ENCODE assay signal across 1 fruit fly cellular context in the genomic region with DNA sequence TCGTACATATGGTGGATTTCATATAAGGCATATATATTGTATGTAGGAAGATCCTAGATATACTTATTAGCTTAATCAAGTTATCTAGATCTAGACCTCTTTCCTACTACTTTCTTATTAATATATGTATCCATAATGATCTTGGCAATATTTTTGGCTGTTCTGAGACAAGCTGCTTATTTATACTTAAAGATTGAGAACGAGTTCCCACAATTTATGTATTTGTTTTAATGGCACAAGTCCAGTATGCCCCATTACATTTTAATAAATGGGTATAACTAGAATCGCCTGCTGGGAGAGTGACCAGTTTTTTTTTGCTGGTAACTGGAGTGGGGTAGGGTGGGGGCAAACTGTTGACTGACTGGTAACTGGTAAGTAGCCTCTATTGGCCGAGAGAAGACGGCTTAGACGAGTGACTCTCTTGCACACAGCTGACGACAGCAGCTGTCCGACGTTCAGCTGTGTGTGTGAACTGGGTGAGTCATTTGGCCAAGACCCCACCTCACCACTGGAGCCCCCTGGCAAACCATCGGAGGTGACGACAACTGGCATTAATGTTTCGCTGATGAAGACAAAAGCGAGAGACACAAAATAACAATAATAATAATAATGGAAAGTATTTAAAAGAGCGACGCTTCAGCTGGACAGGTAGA.
A peak's percentile ranks its signal among the peaks of the same experiment; 100 is the strongest.
TF ChIP-seq lines count a peak whose summit lies in the region.

No protein-coding gene starts in this region.

TF ChIP-seq in whole organism, embryonic, 481 proteins besides CTCF, POLR2A, EP300 and RAD21 (continued from another document and continues in another):
- TF ChIP-seq grn (GFP tag; optimal IDR thresholded peaks at IDR 0.05; lab: Kevin White, UChicago) (no peak), HLH4C (GFP tag; IDR thresholded peaks at IDR 0.05; lab: Robert Waterston, UW; ENCODE audit: partially characterized antibody) (no peak), CG8388 (GFP tag; optimal IDR thresholded peaks at IDR 0.05; lab: Kevin White, UChicago) (no peak), CG10274 (GFP tag; optimal IDR thresholded peaks at IDR 0.05; lab: Kevin White, UChicago) (no peak), pfk (GFP tag; optimal IDR thresholded peaks at IDR 0.05; lab: Kevin White, UChicago) (no peak), CG13123 (GFP tag; optimal IDR thresholded peaks at IDR 0.05; lab: Kevin White, UChicago) (no peak), HLHmδ (GFP tag; optimal IDR thresholded peaks at IDR 0.05; lab: Kevin White, UChicago) (no peak), slou (GFP tag; optimal IDR thresholded peaks at IDR 0.05; lab: Kevin White, UChicago) (no peak), Gsc (GFP tag; IDR thresholded peaks at IDR 0.05; lab: Robert Waterston, UW) (no peak), CG6254 (GFP tag; optimal IDR thresholded peaks at IDR 0.05; lab: Kevin White, UChicago) (no peak), ham (GFP tag; IDR thresholded peaks at IDR 0.05; lab: Robert Waterston, UW) (no peak), CG14441 (GFP tag; IDR thresholded peaks at IDR 0.05; lab: Robert Waterston, UW) (0 out of 2 replicates have a peak, but pooled peaks have one; percentile 8), klu (GFP tag; IDR thresholded peaks at IDR 0.05; lab: Robert Waterston, UW) (no peak), CG1792 (GFP tag; optimal IDR thresholded peaks at IDR 0.05; lab: Kevin White, UChicago) (no peak), CG4282 (GFP tag; optimal IDR thresholded peaks at IDR 0.05; lab: Kevin White, UChicago) (no peak), pnt (GFP tag; optimal IDR thresholded peaks at IDR 0.05; lab: Kevin White, UChicago) (no peak), CG13424 (tag; optimal IDR thresholded peaks at IDR 0.05; lab: Kevin White, UChicago) (no peak), dimm (GFP tag; IDR thresholded peaks at IDR 0.05; lab: Robert Waterston, UW) (no peak), ab (GFP tag; optimal IDR thresholded peaks at IDR 0.05; lab: Kevin White, UChicago) (no peak), CG13894 (tag; optimal IDR thresholded peaks at IDR 0.05; lab: Kevin White, UChicago) (peak; percentile 36), CG10366 (GFP tag; IDR thresholded peaks at IDR 0.05; lab: Robert Waterston, UW) (no peak), scrt (GFP tag; optimal IDR thresholded peaks at IDR 0.05; lab: Kevin White, UChicago) (no peak), gro (GFP tag; optimal IDR thresholded peaks at IDR 0.05; lab: Kevin White, UChicago) (no peak), CkIIα-i1 (GFP tag; IDR thresholded peaks at IDR 0.05; lab: Robert Waterston, UW) (no peak), CG7556 (GFP tag; optimal IDR thresholded peaks at IDR 0.05; lab: Kevin White, UChicago) (no peak), CG14014 (GFP tag; IDR thresholded peaks at IDR 0.05; lab: Robert Waterston, UW) (peak; percentile 25; the same call in 1 of the 2 replicates), ash1 (GFP tag; optimal IDR thresholded peaks at IDR 0.05; lab: Kevin White, UChicago) (no peak), CG17361 (GFP tag; IDR thresholded peaks at IDR 0.05; lab: Robert Waterston, UW) (no peak), CG31441 (GFP tag; IDR thresholded peaks at IDR 0.05; lab: Robert Waterston, UW) (no peak), bsh (GFP tag; optimal IDR thresholded peaks at IDR 0.05; lab: Kevin White, UChicago) (no peak), CHES-1-like (GFP tag; optimal IDR thresholded peaks at IDR 0.05; lab: Kevin White, UChicago) (no peak), stc (GFP tag; IDR thresholded peaks at IDR 0.05; lab: Robert Waterston, UW) (no peak), abd-A (tag; optimal IDR thresholded peaks at IDR 0.05; lab: Kevin White, UChicago) (peak; percentile 62), CG15269 (tag; optimal IDR thresholded peaks at IDR 0.05; lab: Kevin White, UChicago) (no peak), chn (GFP tag; optimal IDR thresholded peaks at IDR 0.05; lab: Kevin White, UChicago) (no peak), CG9932 (GFP tag; IDR thresholded peaks at IDR 0.05; lab: Robert Waterston, UW) (peak; percentile 10; the same call in 1 of the 2 replicates), Stat92E (GFP tag; optimal IDR thresholded peaks at IDR 0.05; lab: Kevin White, UChicago) (no peak), CG6272 (GFP tag; IDR thresholded peaks at IDR 0.05; lab: Robert Waterston, UW) (no peak), ewg (GFP tag; optimal IDR thresholded peaks at IDR 0.05; lab: Kevin White, UChicago) (no peak), CG6683 (GFP tag; optimal IDR thresholded peaks at IDR 0.05; lab: Kevin White, UChicago) (no peak), Atf6 (GFP tag; IDR thresholded peaks at IDR 0.05; lab: Robert Waterston, UW) (no peak), Sox100B (GFP tag; optimal IDR thresholded peaks at IDR 0.05; lab: Kevin White, UChicago) (no peak), ssp (GFP tag; IDR thresholded peaks at IDR 0.05; lab: Robert Waterston, UW) (no peak), slp2 (GFP tag; optimal IDR thresholded peaks at IDR 0.05; lab: Kevin White, UChicago) (no peak), sr (GFP tag; IDR thresholded peaks at IDR 0.05; lab: Robert Waterston, UW) (no peak), bcd (GFP tag; optimal IDR thresholded peaks at IDR 0.05; lab: Kevin White, UChicago) (peak; percentile 2), CG32532 (GFP tag; IDR thresholded peaks at IDR 0.05; lab: Robert Waterston, UW) (0 out of 2 replicates have a peak, but pooled peaks have one; percentile 9), Lpt (GFP tag; optimal IDR thresholded peaks at IDR 0.05; lab: Kevin White, UChicago) (no peak), CG14710 (tag; optimal IDR thresholded peaks at IDR 0.05; lab: Kevin White, UChicago) (no peak), Nf-YC (tag; optimal IDR thresholded peaks at IDR 0.05; lab: Kevin White, UChicago) (no peak), CG10267 (tag; optimal IDR thresholded peaks at IDR 0.05; lab: Kevin White, UChicago) (no peak), CG11723 (GFP tag; optimal IDR thresholded peaks at IDR 0.05; lab: Kevin White, UChicago) (no peak), Atf-2 (GFP tag; optimal IDR thresholded peaks at IDR 0.05; lab: Kevin White, UChicago) (no peak), CG5245 (GFP tag; optimal IDR thresholded peaks at IDR 0.05; lab: Kevin White, UChicago) (no peak), cad (GFP tag; optimal IDR thresholded peaks at IDR 0.05; lab: Kevin White, UChicago) (no peak), croc (GFP tag; conservative IDR thresholded peaks at IDR 0.05; lab: Robert Waterston, UW) (no peak), Hey (tag; optimal IDR thresholded peaks at IDR 0.05; lab: Kevin White, UChicago) (no peak), CG8924 (tag; optimal IDR thresholded peaks at IDR 0.05; lab: Kevin White, UChicago) (no peak), CG8281 (tag; optimal IDR thresholded peaks at IDR 0.05; lab: Kevin White, UChicago) (no peak), Ets97D (GFP tag; optimal IDR thresholded peaks at IDR 0.05; lab: Kevin White, UChicago) (no peak), toy (GFP tag; IDR thresholded peaks at IDR 0.05; lab: Robert Waterston, UW) (no peak), ems (GFP tag; optimal IDR thresholded peaks at IDR 0.05; lab: Kevin White, UChicago) (no peak), ato (GFP tag; IDR thresholded peaks at IDR 0.05; lab: Robert Waterston, UW; ENCODE audit: partially characterized antibody) (no peak), CG9817 (tag; optimal IDR thresholded peaks at IDR 0.05; lab: Kevin White, UChicago) (no peak), Lim3 (GFP tag; IDR thresholded peaks at IDR 0.05; lab: Robert Waterston, UW) (no peak), MESR4 (GFP tag; optimal IDR thresholded peaks at IDR 0.05; lab: Kevin White, UChicago) (no peak), Poxn (GFP tag; IDR thresholded peaks at IDR 0.05; lab: Robert Waterston, UW) (no peak), CG1529 (GFP tag; optimal IDR thresholded peaks at IDR 0.05; lab: Kevin White, UChicago) (no peak), fd3F (GFP tag; optimal IDR thresholded peaks at IDR 0.05; lab: Kevin White, UChicago) (no peak), CG1024 (GFP tag; IDR thresholded peaks at IDR 0.05; lab: Robert Waterston, UW) (no peak), hkb (optimal IDR thresholded peaks at IDR 0.05; lab: Kevin White, UChicago) (no peak), hkb (GFP tag; IDR thresholded peaks at IDR 0.05; lab: Robert Waterston, UW) (no peak), D (optimal IDR thresholded peaks at IDR 0.05; lab: Kevin White, UChicago) (no peak), D (GFP tag; optimal IDR thresholded peaks at IDR 0.05; lab: Kevin White, UChicago) (no peak), Xbp1 (GFP tag; optimal IDR thresholded peaks at IDR 0.05; lab: Kevin White, UChicago) (no peak), tna (GFP tag; IDR thresholded peaks at IDR 0.05; lab: Robert Waterston, UW; ENCODE audit: partially characterized antibody) (0 out of 2 replicates have a peak, but pooled peaks have one; percentile 26), Opbp (GFP tag; IDR thresholded peaks at IDR 0.05; lab: Robert Waterston, UW; ENCODE audit: partially characterized antibody) (no peak), Vsx1 (GFP tag; optimal IDR thresholded peaks at IDR 0.05; lab: Kevin White, UChicago) (peak; percentile 14), Doc2 (GFP tag; IDR thresholded peaks at IDR 0.05; lab: Robert Waterston, UW) (no peak), CG3281 (GFP tag; optimal IDR thresholded peaks at IDR 0.05; lab: Kevin White, UChicago) (no peak), Meics (GFP tag; optimal IDR thresholded peaks at IDR 0.05; lab: Kevin White, UChicago) (no peak), tll (GFP tag; optimal IDR thresholded peaks at IDR 0.05; lab: Kevin White, UChicago) (no peak), CG9797 (GFP tag; optimal IDR thresholded peaks at IDR 0.05; lab: Kevin White, UChicago) (no peak), GATAe (GFP tag; conservative IDR thresholded peaks at IDR 0.05; lab: Robert Waterston, UW) (no peak), CG2116 (GFP tag; optimal IDR thresholded peaks at IDR 0.05; lab: Kevin White, UChicago) (no peak), CG17328 (GFP tag; IDR thresholded peaks at IDR 0.05; lab: Robert Waterston, UW) (no peak), zf30C (GFP tag; optimal IDR thresholded peaks at IDR 0.05; lab: Kevin White, UChicago) (no peak), dmrt11E (tag; optimal IDR thresholded peaks at IDR 0.05; lab: Kevin White, UChicago) (no peak), Jarid2 (GFP tag; optimal IDR thresholded peaks at IDR 0.05; lab: Kevin White, UChicago) (no peak), CG4424 (GFP tag; optimal IDR thresholded peaks at IDR 0.05; lab: Kevin White, UChicago) (no peak), lilli (GFP tag; optimal IDR thresholded peaks at IDR 0.05; lab: Kevin White, UChicago) (no peak), Sry-β (GFP tag; optimal IDR thresholded peaks at IDR 0.05; lab: Kevin White, UChicago) (no peak), Blimp-1 (GFP tag; optimal IDR thresholded peaks at IDR 0.05; lab: Kevin White, UChicago) (peak; percentile 0), ap (GFP tag; IDR thresholded peaks at IDR 0.05; lab: Robert Waterston, UW) (no peak), twi (tag; optimal IDR thresholded peaks at IDR 0.05; lab: Kevin White, UChicago) (no peak), Bgb (GFP tag; IDR thresholded peaks at IDR 0.05; lab: Robert Waterston, UW; ENCODE audit: partially characterized antibody) (no peak), usp (GFP tag; optimal IDR thresholded peaks at IDR 0.05; lab: Kevin White, UChicago) (no peak), org-1 (GFP tag; optimal IDR thresholded peaks at IDR 0.05; lab: Kevin White, UChicago) (no peak), Six4 (GFP tag; optimal IDR thresholded peaks at IDR 0.05; lab: Kevin White, UChicago) (no peak), az2 (GFP tag; optimal IDR thresholded peaks at IDR 0.05; lab: Kevin White, UChicago) (no peak), chm (GFP tag; IDR thresholded peaks at IDR 0.05; lab: Robert Waterston, UW) (no peak), Max (GFP tag; optimal IDR thresholded peaks at IDR 0.05; lab: Kevin White, UChicago) (no peak), phol (tag; optimal IDR thresholded peaks at IDR 0.05; lab: Kevin White, UChicago) (no peak), CG9876 (GFP tag; optimal IDR thresholded peaks at IDR 0.05; lab: Kevin White, UChicago) (no peak), CG7745 (tag; optimal IDR thresholded peaks at IDR 0.05; lab: Kevin White, UChicago) (no peak), CG30020 (tag; optimal IDR thresholded peaks at IDR 0.05; lab: Kevin White, UChicago) (no peak), C15 (GFP tag; IDR thresholded peaks at IDR 0.05; lab: Robert Waterston, UW) (no peak), HLH3B (GFP tag; IDR thresholded peaks at IDR 0.05; lab: Robert Waterston, UW) (no peak), trh (GFP tag; optimal IDR thresholded peaks at IDR 0.05; lab: Kevin White, UChicago) (no peak), wor (GFP tag; IDR thresholded peaks at IDR 0.05; lab: Robert Waterston, UW) (no peak), CG2120 (GFP tag; optimal IDR thresholded peaks at IDR 0.05; lab: Kevin White, UChicago) (peak; percentile 33), CG12769 (tag; optimal IDR thresholded peaks at IDR 0.05; lab: Kevin White, UChicago) (peak; percentile 38), Abd-B (GFP tag; optimal IDR thresholded peaks at IDR 0.05; lab: Kevin White, UChicago) (no peak), CG12391 (tag; optimal IDR thresholded peaks at IDR 0.05; lab: Kevin White, UChicago) (no peak), inv (GFP tag; IDR thresholded peaks at IDR 0.05; lab: Robert Waterston, UW; ENCODE audit: partially characterized antibody) (no peak), Hr3 (GFP tag; optimal IDR thresholded peaks at IDR 0.05; lab: Kevin White, UChicago) (no peak), peb (GFP tag; IDR thresholded peaks at IDR 0.05; lab: Robert Waterston, UW) (no peak), NC2α (GFP tag; optimal IDR thresholded peaks at IDR 0.05; lab: Kevin White, UChicago) (no peak), Atf3 (GFP tag; optimal IDR thresholded peaks at IDR 0.05; lab: Kevin White, UChicago) (no peak), esg (GFP tag; conservative IDR thresholded peaks at IDR 0.05; lab: Robert Waterston, UW) (no peak), CG6813 (GFP tag; optimal IDR thresholded peaks at IDR 0.05; lab: Kevin White, UChicago) (no peak), CG18011 (GFP tag; optimal IDR thresholded peaks at IDR 0.05; lab: Kevin White, UChicago) (no peak), ro (GFP tag; IDR thresholded peaks at IDR 0.05; lab: Robert Waterston, UW) (no peak), CG12659 (GFP tag; optimal IDR thresholded peaks at IDR 0.05; lab: Kevin White, UChicago) (no peak), Side (GFP tag; optimal IDR thresholded peaks at IDR 0.05; lab: Kevin White, UChicago) (no peak), hth (optimal IDR thresholded peaks at IDR 0.05; lab: Kevin White, UChicago) (no peak), CG3163 (GFP tag; optimal IDR thresholded peaks at IDR 0.05; lab: Kevin White, UChicago) (no peak), CG1602 (GFP tag; optimal IDR thresholded peaks at IDR 0.05; lab: Kevin White, UChicago) (no peak), CG9437 (GFP tag; optimal IDR thresholded peaks at IDR 0.05; lab: Kevin White, UChicago) (no peak), zfh2 (GFP tag; optimal IDR thresholded peaks at IDR 0.05; lab: Kevin White, UChicago) (no peak), sisA (GFP tag; IDR thresholded peaks at IDR 0.05; lab: Robert Waterston, UW) (no peak), CG4820 (GFP tag; optimal IDR thresholded peaks at IDR 0.05; lab: Kevin White, UChicago) (no peak)
